Worm (Caenorhabditis elegans): ENCODE results near the gene lgc-54.

lgc-54 gene

ce11 chrV:6888828-6889227, 42.4 kb upstream of the lgc-54 start:
- TF ChIP-seq athp-1 (tag; optimal IDR thresholded peaks at IDR 0.05) = peak; percentile 75
- no peak for TF ChIP-seq ama-1 (optimal IDR thresholded peaks at IDR 0.05)
- peak; percentile 77 to 87 for TF ChIP-seq ama-1 (GFP tag; optimal IDR thresholded peaks at IDR 0.05)
- peak; percentile 44 for TF ChIP-seq dpff-1 (tag; optimal IDR thresholded peaks at IDR 0.05)
- no peak for TF ChIP-seq Y79H2A.3 (GFP tag; conservative IDR thresholded peaks at IDR 0.05)
- no peak for TF ChIP-seq dpl-1 (GFP tag; optimal IDR thresholded peaks at IDR 0.05)
- TF ChIP-seq ccch-3 (GFP tag; optimal IDR thresholded peaks at IDR 0.05) = no peak
- peak; percentile 77 to 86 for TF ChIP-seq rec-8 (tag; optimal IDR thresholded peaks at IDR 0.05)
- TF ChIP-seq attf-5 (GFP tag; optimal IDR thresholded peaks at IDR 0.05) = peak; percentile 33
- peak; percentile 87 for TF ChIP-seq ZK185.1 (tag; optimal IDR thresholded peaks at IDR 0.05; ENCODE audit: poor library complexity, severe bottlenecking)
- no peak for TF ChIP-seq hlh-12 (tag; optimal IDR thresholded peaks at IDR 0.05)
- TF ChIP-seq lir-1 (GFP tag; conservative IDR thresholded peaks at IDR 0.05) = no peak
- no peak for TF ChIP-seq xnd-1 (tag; optimal IDR thresholded peaks at IDR 0.05)
- TF ChIP-seq ztf-3 (GFP tag; optimal IDR thresholded peaks at IDR 0.05) = no peak
- TF ChIP-seq ztf-28 (GFP tag; IDR thresholded peaks at IDR 0.05) = 0 out of 2 replicates have a peak, but pooled peaks have one; percentile 14
- TF ChIP-seq lsy-27 (tag; optimal IDR thresholded peaks at IDR 0.05; ENCODE audit: borderline replicate concordance, insufficient read depth) = peak; percentile 14
- no peak for TF ChIP-seq sea-2 (GFP tag; IDR thresholded peaks at IDR 0.05)
- TF ChIP-seq ztf-26 (tag; optimal IDR thresholded peaks at IDR 0.05) = peak; percentile 74
- TF ChIP-seq lin-40 (tag; optimal IDR thresholded peaks at IDR 0.05) = peak; percentile 68
- TF ChIP-seq nhr-90 (tag; optimal IDR thresholded peaks at IDR 0.05) = peak; percentile 82
- peak; percentile 72 for TF ChIP-seq F10E7.11 (tag; optimal IDR thresholded peaks at IDR 0.05)
- peak in 1 of 2 experiments; percentile 52 for TF ChIP-seq let-607 (tag; optimal IDR thresholded peaks at IDR 0.05)
- peak; percentile 68 for TF ChIP-seq lin-54 (GFP tag; optimal IDR thresholded peaks at IDR 0.05)
- TF ChIP-seq ets-4 (GFP tag; optimal IDR thresholded peaks at IDR 0.05) = peak; percentile 56
- peak; percentile 57; the same call in 1 of the 2 replicates for TF ChIP-seq attf-3 (GFP tag; conservative IDR thresholded peaks at IDR 0.05)
- TF ChIP-seq hsf-1 (GFP tag; IDR thresholded peaks at IDR 0.05) = peak; percentile 33; the same call in 1 of the 2 replicates
- no peak for TF ChIP-seq ceh-79 (tag; optimal IDR thresholded peaks at IDR 0.05)
- TF ChIP-seq bed-2 (GFP tag; IDR thresholded peaks at IDR 0.05) = 0 out of 2 replicates have a peak, but pooled peaks have one; percentile 45
- no peak for TF ChIP-seq nfya-2 (GFP tag; IDR thresholded peaks at IDR 0.05)
- no peak for TF ChIP-seq Y53F4B.3 (GFP tag; IDR thresholded peaks at IDR 0.05)
- TF ChIP-seq ztf-6 (GFP tag; IDR thresholded peaks at IDR 0.05) = no peak
- TF ChIP-seq hmg-20 (GFP tag; IDR thresholded peaks at IDR 0.05) = no peak
- peak; percentile 68 for TF ChIP-seq F52B5.7 (tag; optimal IDR thresholded peaks at IDR 0.05)
- TF ChIP-seq B0336.3 (GFP tag; IDR thresholded peaks at IDR 0.05) = peak; percentile 50; the same call in 1 of the 2 replicates
- TF ChIP-seq madf-3 (GFP tag; IDR thresholded peaks at IDR 0.05) = no peak
- peak; percentile 98 for TF ChIP-seq tbp1 (GFP tag; optimal IDR thresholded peaks at IDR 0.05)
- TF ChIP-seq mxl-1 (tag; optimal IDR thresholded peaks at IDR 0.05) = peak; percentile 57
- no peak for TF ChIP-seq K11D2.4 (GFP tag; IDR thresholded peaks at IDR 0.05)
- peak; percentile 69 for TF ChIP-seq snpc-4 (GFP tag; optimal IDR thresholded peaks at IDR 0.05)
- TF ChIP-seq snpc-4 (tag; optimal IDR thresholded peaks at IDR 0.05) = peak in 2 of 4 experiments; percentile 64 to 72
- no peak for TF ChIP-seq F22D6.2 (tag; optimal IDR thresholded peaks at IDR 0.05)
- no peak for TF ChIP-seq hlh-26 (GFP tag; conservative IDR thresholded peaks at IDR 0.05)
- no peak for TF ChIP-seq B0019.2 (GFP tag; conservative IDR thresholded peaks at IDR 0.05)
- TF ChIP-seq sptf-2 (GFP tag; optimal IDR thresholded peaks at IDR 0.05) = peak; percentile 50
- peak; percentile 78 for TF ChIP-seq hrde-1 (tag; optimal IDR thresholded peaks at IDR 0.05; ENCODE audit: borderline replicate concordance)
- TF ChIP-seq snpc-1.1 (tag; optimal IDR thresholded peaks at IDR 0.05; ENCODE audit: insufficient read depth) = peak; percentile 42
- no peak for TF ChIP-seq snpc-1.3 (tag; optimal IDR thresholded peaks at IDR 0.05; ENCODE audit: insufficient read depth)
- TF ChIP-seq nfya-1 (tag; optimal IDR thresholded peaks at IDR 0.05; ENCODE audit: borderline replicate concordance, insufficient read depth) = no peak
